Worm (Caenorhabditis elegans) whole organism, L1 larva: ENCODE data around the gene ttr-29.

Experiments used
- C04F5.9 ChIP-seq: sonication (generic microtip); optimal IDR thresholded peaks from 2 replicates; lab custom pipeline; 2016; ENCODE audit warnings: missing genetic modification characterization, missing compliant biosample characterization
- C34B4.2 ChIP-seq: sonication (generic microtip); optimal IDR thresholded peaks from 2 replicates; lab custom pipeline; 2017; ENCODE audit warnings: mild to moderate bottlenecking, missing genetic modification characterization, missing compliant biosample characterization
- aha-1 ChIP-seq: fragments of 150-350 bp; optimal IDR thresholded peaks from 2 replicates; lab custom pipeline; 2014; ENCODE audit warnings: missing biosample characterization, missing genetic modification characterization
- aly-2 ChIP-seq: fragments of 150-350 bp; optimal IDR thresholded peaks from 2 replicates; lab custom pipeline; 2014; ENCODE audit warnings: missing biosample characterization, missing genetic modification characterization
- blmp-1 ChIP-seq: fragments of 150-350 bp; optimal IDR thresholded peaks from 2 replicates; lab custom pipeline; 2014; ENCODE audit warnings: missing biosample characterization, missing genetic modification characterization
- ceh-63 ChIP-seq: fragments of 200-800 bp; sonication (Bioruptor generic); optimal IDR thresholded peaks from 2 replicates; lab custom pipeline; 2018; ENCODE audit warnings: mild to moderate bottlenecking, missing genetic modification characterization, missing compliant biosample characterization
- ceh-8 ChIP-seq: fragments of 200-800 bp; sonication (Bioruptor generic); optimal IDR thresholded peaks from 2 replicates; lab custom pipeline; 2018; ENCODE audit warnings: mild to moderate bottlenecking, missing genetic modification characterization, moderate library complexity, missing compliant biosample characterization
- ceh-82 ChIP-seq, 3 experiments: fragments of 150-350 bp in 1 of 3; sonication (generic microtip) in 2 of 3; optimal IDR thresholded peaks; 2 replicates each; lab custom pipeline; 2014 to 2017; ENCODE audit warnings: missing biosample characterization in 3 of 3, missing genetic modification characterization in 3 of 3
- dpl-1 ChIP-seq, 3 experiments: fragments of 150-350 bp in 2 of 3; sonication (generic microtip) in 1 of 3; optimal IDR thresholded peaks; 2 replicates each; lab custom pipeline; 2014 to 2017; ENCODE audit warnings: missing biosample characterization in 3 of 3, missing genetic modification characterization in 3 of 3, missing genetic modification reagents in 3 of 3
- dsc-1 ChIP-seq: sonication (generic microtip); optimal IDR thresholded peaks from 2 replicates; lab custom pipeline; 2016; ENCODE audit warnings: mild to moderate bottlenecking, missing genetic modification characterization, missing compliant biosample characterization
- efl-1 ChIP-seq, 4 experiments: fragments of 150-350 bp; optimal IDR thresholded peaks in 3 of 4; peaks in 1 of 4; 1 replicate in 1 of 4; 2 replicates in 3 of 4; lab custom pipeline; 2014; ENCODE audit warnings: missing biosample characterization in 2 of 4, missing genetic modification characterization in 2 of 4, missing genetic modification reagents in 2 of 4
- egl-13 ChIP-seq: sonication (generic microtip); optimal IDR thresholded peaks from 2 replicates; lab custom pipeline; 2016; ENCODE audit warnings: missing genotype, missing genetic modification reagents, missing genetic modification characterization, missing compliant biosample characterization
- egl-27 ChIP-seq, 2 experiments: fragments of 150-350 bp in 1 of 2; sonication (generic microtip); optimal IDR thresholded peaks; 3 replicates each; lab custom pipeline; 2017 to 2018; ENCODE audit warnings: missing biosample characterization in 2 of 2, missing genetic modification characterization in 2 of 2, missing genetic modification reagents in 2 of 2
- elt-2 ChIP-seq: sonication (generic microtip); optimal IDR thresholded peaks from 2 replicates; lab custom pipeline; 2016; ENCODE audit warnings: missing genetic modification characterization, mild to moderate bottlenecking, inconsistent platforms, missing compliant biosample characterization, missing genetic modification reagents
- fkh-10 ChIP-seq: sonication (generic microtip); optimal IDR thresholded peaks from 2 replicates; lab custom pipeline; 2017; ENCODE audit warnings: missing biosample characterization, missing genetic modification reagents, missing genetic modification characterization
- fkh-8 ChIP-seq: sonication (generic microtip); optimal IDR thresholded peaks from 2 replicates; lab custom pipeline; 2016; ENCODE audit warnings: mild to moderate bottlenecking, missing genetic modification characterization, missing compliant biosample characterization
- hlh-17 ChIP-seq: fragments of 200-800 bp; sonication (Bioruptor generic); optimal IDR thresholded peaks from 2 replicates; lab custom pipeline; 2018; ENCODE audit warnings: missing genetic modification characterization, mild to moderate bottlenecking, missing compliant biosample characterization, moderate library complexity, borderline replicate concordance
- hlh-4 ChIP-seq: sonication (generic microtip); optimal IDR thresholded peaks from 2 replicates; lab custom pipeline; 2016; ENCODE audit warnings: mild to moderate bottlenecking, missing genetic modification characterization, missing compliant biosample characterization
- hpl-2 ChIP-seq: fragments of 150-350 bp; optimal IDR thresholded peaks from 2 replicates; lab custom pipeline; 2014; ENCODE audit warnings: missing biosample characterization, missing genetic modification reagents, missing genetic modification characterization
- irx-1 ChIP-seq: sonication (generic microtip); optimal IDR thresholded peaks from 2 replicates; lab custom pipeline; 2016; ENCODE audit warnings: missing genetic modification characterization, missing compliant biosample characterization
- lin-14 ChIP-seq: fragments of 200-800 bp; sonication (Bioruptor generic); optimal IDR thresholded peaks from 2 replicates; lab custom pipeline; 2018; ENCODE audit warnings: mild to moderate bottlenecking, missing genetic modification characterization, moderate library complexity, missing compliant biosample characterization
- lin-15B ChIP-seq: fragments of 150-350 bp; sonication (generic microtip); optimal IDR thresholded peaks from 3 replicates; lab custom pipeline; 2014; ENCODE audit warnings: missing biosample characterization, missing genetic modification characterization
- lin-39 ChIP-seq: fragments of 150-350 bp; optimal IDR thresholded peaks from 2 replicates; lab custom pipeline; 2014; ENCODE audit warnings: missing biosample characterization, missing genetic modification reagents, missing genetic modification characterization
- lir-3 ChIP-seq: sonication (generic microtip); optimal IDR thresholded peaks from 2 replicates; lab custom pipeline; 2016; ENCODE audit warnings: mild to moderate bottlenecking, missing genetic modification characterization, moderate library complexity, missing compliant biosample characterization; ENCODE audit not compliant: poor library complexity
- lsy-2 ChIP-seq, 2 experiments: fragments of 150-350 bp; optimal IDR thresholded peaks; 2 replicates each; lab custom pipeline; 2014; ENCODE audit warnings: missing biosample characterization in 2 of 2, missing genetic modification characterization in 2 of 2
- mab-9 ChIP-seq: fragments of 200-800 bp; sonication (Bioruptor generic); IDR thresholded peaks from 2 replicates; pipeline ENCODE4 v1.3.6; 2022; ENCODE audit warnings: missing genetic modification reagents, missing genetic modification characterization, missing compliant biosample characterization
- nhr-11 ChIP-seq: fragments of 150-350 bp; optimal IDR thresholded peaks from 2 replicates; lab custom pipeline; 2014; ENCODE audit warnings: missing biosample characterization, missing genetic modification characterization
- nhr-12 ChIP-seq: sonication (generic microtip); optimal IDR thresholded peaks from 2 replicates; lab custom pipeline; 2017; ENCODE audit warnings: missing biosample characterization, missing genetic modification characterization
- nhr-19 ChIP-seq: fragments of 200-800 bp; sonication (Bioruptor generic); conservative IDR thresholded peaks from 2 replicates; pipeline ENCODE4 v1.3.6; 2022; ENCODE audit warnings: missing genetic modification characterization, missing compliant biosample characterization
- nhr-20 ChIP-seq: sonication (generic microtip); optimal IDR thresholded peaks from 2 replicates; lab custom pipeline; 2016; ENCODE audit warnings: mild to moderate bottlenecking, missing genetic modification characterization, missing compliant biosample characterization
- nhr-47 ChIP-seq: sonication (generic microtip); optimal IDR thresholded peaks from 2 replicates; lab custom pipeline; 2016; ENCODE audit warnings: mild to moderate bottlenecking, missing genetic modification characterization, moderate library complexity, missing compliant biosample characterization
- nhr-71 ChIP-seq: sonication (generic microtip); optimal IDR thresholded peaks from 2 replicates; lab custom pipeline; 2016; ENCODE audit warnings: mild to moderate bottlenecking, missing genetic modification characterization, moderate library complexity, missing compliant biosample characterization
- nhr-76 ChIP-seq: sonication (generic microtip); optimal IDR thresholded peaks from 2 replicates; lab custom pipeline; 2017; ENCODE audit warnings: missing biosample characterization, missing genetic modification characterization
- pag-3 ChIP-seq: sonication (generic microtip); optimal IDR thresholded peaks from 2 replicates; lab custom pipeline; 2017; ENCODE audit warnings: missing genetic modification characterization, mild to moderate bottlenecking, missing compliant biosample characterization, antibody characterized with exemption, borderline replicate concordance; ENCODE audit not compliant: insufficient read depth
- pax-3 ChIP-seq: fragments of 200-800 bp; sonication (Bioruptor generic); optimal IDR thresholded peaks from 2 replicates; lab custom pipeline; 2018; ENCODE audit warnings: mild to moderate bottlenecking, missing genetic modification characterization, moderate library complexity, missing compliant biosample characterization
- sox-4 ChIP-seq: sonication (generic microtip); optimal IDR thresholded peaks from 2 replicates; lab custom pipeline; 2016; ENCODE audit warnings: missing genetic modification characterization, missing compliant biosample characterization
- unc-98 ChIP-seq: fragments of 200-800 bp; sonication (Bioruptor generic); IDR thresholded peaks from 2 replicates; pipeline ENCODE4 v1.3.6; 2022; ENCODE audit warnings: missing genetic modification characterization, missing compliant biosample characterization
- vab-15 ChIP-seq: sonication (generic microtip); optimal IDR thresholded peaks from 2 replicates; lab custom pipeline; 2017; ENCODE audit warnings: missing genotype, mild to moderate bottlenecking, missing genetic modification characterization, missing compliant biosample characterization
- zag-1 ChIP-seq: fragments of 150-350 bp; optimal IDR thresholded peaks from 2 replicates; lab custom pipeline; 2014; ENCODE audit warnings: missing biosample characterization, missing genetic modification characterization
- ztf-4 ChIP-seq: fragments of 150-350 bp; optimal IDR thresholded peaks from 2 replicates; lab custom pipeline; 2014; ENCODE audit warnings: missing biosample characterization, missing genetic modification characterization

ttr-29 gene

ce11 chrV:12901301-12901700 lies 5.3 kb downstream of the ttr-29 start:
- TF ChIP-seq mab-9 (GFP tag; lab: Robert Waterston, UW) (0 out of 2 replicates have a peak, but pooled peaks have one; percentile 19), fkh-10 (GFP tag; lab: Kevin White, UChicago) (peak; percentile 60), ztf-4 (tag; lab: Kevin White, UChicago) (no peak), nhr-71 (tag; lab: Kevin White, UChicago) (no peak), aha-1 (tag; lab: Kevin White, UChicago) (no peak), zag-1 (tag; lab: Kevin White, UChicago) (no peak), elt-2 (tag; lab: Kevin White, UChicago) (no peak), nhr-47 (tag; lab: Kevin White, UChicago) (no peak), nhr-76 (no peak), nhr-11 (no peak), C34B4.2 (tag; lab: Kevin White, UChicago) (no peak), lir-3 (tag; lab: Kevin White, UChicago) (no peak), irx-1 (tag; lab: Kevin White, UChicago) (no peak), nhr-20 (tag; lab: Kevin White, UChicago) (no peak), sox-4 (tag; lab: Kevin White, UChicago) (no peak), lin-39 (no peak), hpl-2 (no peak), lin-15B (tag; lab: Kevin White, UChicago) (no peak), nhr-12 (tag; lab: Kevin White, UChicago) (no peak), C04F5.9 (tag; lab: Kevin White, UChicago) (no peak), lsy-2 (tag; optimal IDR thresholded peaks at IDR 0.05; lab: Kevin White, UChicago) (no peak), pax-3 (no peak), blmp-1 (tag; lab: Kevin White, UChicago) (peak; percentile 64), ceh-8 (GFP tag; lab: Kevin White, UChicago) (no peak), pag-3 (tag; lab: Kevin White, UChicago) (no peak), egl-27 (tag; optimal IDR thresholded peaks at IDR 0.05; lab: Kevin White, UChicago) (no peak), lin-14 (peak; percentile 66), hlh-4 (tag; lab: Kevin White, UChicago) (no peak), nhr-19 (GFP tag; lab: Robert Waterston, UW) (no peak), unc-98 (no peak), efl-1 (optimal IDR thresholded peaks at IDR 0.05; lab: Kevin White, UChicago) (no peak), efl-1 (GFP tag; optimal IDR thresholded peaks at IDR 0.05 in 1 of 2; lab: Kevin White, UChicago) (no peak), fkh-8 (tag; lab: Kevin White, UChicago) (no peak), hlh-17 (GFP tag; lab: Kevin White, UChicago) (no peak)

- TF ChIP-seq lin-39 (no peak), pax-3 (peak; percentile 32), aly-2 (tag; lab: Kevin White, UChicago) (no peak), ceh-63 (GFP tag; lab: Kevin White, UChicago) (peak; percentile 13), lin-14 (peak; percentile 41), dsc-1 (tag; lab: Kevin White, UChicago) (peak; percentile 33), ceh-82 (tag; optimal IDR thresholded peaks at IDR 0.05; lab: Kevin White, UChicago) (peak in 1 of 3 experiments; percentile 12), lin-15B (tag; lab: Kevin White, UChicago) (no peak), dpl-1 (GFP tag; optimal IDR thresholded peaks at IDR 0.05; lab: Kevin White, UChicago) (no peak), vab-15 (no peak), egl-13 (peak; percentile 8), efl-1 (optimal IDR thresholded peaks at IDR 0.05; lab: Kevin White, UChicago) (no peak), efl-1 (GFP tag; optimal IDR thresholded peaks at IDR 0.05 in 1 of 2; lab: Kevin White, UChicago) (peak in 1 of 2 experiments; percentile 60), egl-27 (tag; optimal IDR thresholded peaks at IDR 0.05; lab: Kevin White, UChicago) (no peak)
Observed at ce11 chrV:12898583-12899232, 7.9 kb downstream of the ttr-29 start.
